Worm (Caenorhabditis elegans): ENCODE measurements around the gene H12D21.10.

Gene H12D21.10

DNA sequence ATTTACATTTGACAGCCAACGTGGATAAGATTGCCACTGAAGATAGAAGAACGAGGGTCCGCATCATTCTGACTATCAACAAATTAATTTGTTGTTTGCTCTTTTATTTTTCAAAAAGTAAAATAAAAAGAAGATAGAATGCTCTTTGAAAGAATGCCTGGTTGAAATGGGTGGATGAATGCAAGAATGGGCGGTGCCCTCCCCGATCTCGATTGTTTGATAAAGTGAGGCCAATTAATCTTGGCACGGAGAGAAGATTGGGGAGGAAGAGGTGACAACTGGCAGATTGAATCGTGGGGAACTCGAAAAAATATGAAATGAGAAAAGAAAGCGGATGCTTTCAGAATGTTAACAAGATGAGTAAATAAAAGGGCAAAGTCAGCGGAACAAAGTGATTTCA is 28.2 kb upstream of the H12D21.10 start, which contains the start of gene ZC412.3 (continued):
- no peak for TF ChIP-seq mdl-1 (tag; optimal IDR thresholded peaks at IDR 0.05)
- no peak for TF ChIP-seq blmp-1 (tag; optimal IDR thresholded peaks at IDR 0.05)
- TF ChIP-seq zag-1 (tag; optimal IDR thresholded peaks at IDR 0.05): no peak
- no peak for TF ChIP-seq alr-1 (tag; optimal IDR thresholded peaks at IDR 0.05; ENCODE audit: borderline replicate concordance)
- TF ChIP-seq jun-1 (tag; optimal IDR thresholded peaks at IDR 0.05): no peak
- no peak for TF ChIP-seq lin-13 (GFP tag; optimal IDR thresholded peaks at IDR 0.05)
- TF ChIP-seq egl-13 (tag; optimal IDR thresholded peaks at IDR 0.05): no peak
- peak; percentile 56 for TF ChIP-seq unc-130 (tag; optimal IDR thresholded peaks at IDR 0.05)
- TF ChIP-seq fkh-4 (tag; optimal IDR thresholded peaks at IDR 0.05; ENCODE audit: borderline replicate concordance): no peak
- no peak for TF ChIP-seq ztf-11 (tag; optimal IDR thresholded peaks at IDR 0.05)

DNA sequence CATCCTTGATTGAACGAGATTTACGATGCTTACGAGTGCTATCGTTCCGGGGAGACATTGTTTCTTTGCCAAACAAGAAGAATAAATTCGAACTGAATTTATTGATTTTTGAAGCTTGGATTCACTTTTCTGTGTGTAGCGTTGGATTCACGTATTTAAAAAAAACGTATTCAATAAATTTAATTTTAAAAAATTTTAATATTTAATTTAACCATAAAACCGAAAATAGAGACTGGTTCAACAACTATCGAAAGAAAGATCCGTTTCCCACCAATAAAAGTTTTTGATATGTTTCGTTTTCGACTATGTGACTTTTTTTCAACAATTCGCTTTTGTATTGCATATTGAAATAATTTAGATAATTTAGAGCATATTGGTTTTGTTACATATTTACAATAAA is 24.2 kb upstream of the H12D21.10 start, which contains the start of gene ZC412.5:
Gene ZC412.5, minus strand, starts transcription at position 101 of the 400 bp plus-strand sequence.
- no peak for TF ChIP-seq efl-1 (optimal IDR thresholded peaks at IDR 0.05)
- TF ChIP-seq efl-1 (GFP tag; optimal IDR thresholded peaks at IDR 0.05 in 1 of 2): peak in 1 of 2 experiments; percentile 14
- no peak for TF ChIP-seq ceh-63 (GFP tag; optimal IDR thresholded peaks at IDR 0.05)

DNA sequence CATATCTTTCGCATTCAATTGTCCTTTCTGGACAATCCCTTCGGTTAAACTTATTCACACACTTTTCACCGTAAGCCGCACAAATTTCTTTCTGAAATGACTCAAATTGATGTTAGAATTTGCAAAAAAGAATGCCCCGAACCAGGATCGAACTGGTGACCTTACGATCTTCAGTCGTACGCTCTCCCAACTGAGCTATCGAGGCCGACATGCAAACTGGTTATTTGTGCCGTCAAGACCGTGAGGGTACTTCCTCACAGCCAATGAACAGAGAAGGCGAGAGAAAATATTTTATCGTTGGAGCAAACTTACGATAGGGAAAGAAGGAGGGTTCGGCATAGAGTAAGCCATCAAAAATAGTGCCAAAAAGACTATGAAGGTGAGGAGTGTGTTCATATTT is 23.3 kb upstream of the H12D21.10 start:
- no peak for TF ChIP-seq ceh-88 (GFP tag; IDR thresholded peaks at IDR 0.05)
- TF ChIP-seq fos-1 (tag; optimal IDR thresholded peaks at IDR 0.05): no peak
- no peak for TF ChIP-seq aly-2 (tag; optimal IDR thresholded peaks at IDR 0.05)
- TF ChIP-seq nhr-77 (tag; optimal IDR thresholded peaks at IDR 0.05): peak; percentile 46
- peak; percentile 28 for TF ChIP-seq nhr-85 (tag)
- TF ChIP-seq unc-62 (GFP tag; optimal IDR thresholded peaks at IDR 0.05): no peak
- no peak for TF ChIP-seq nhr-28 (tag; optimal IDR thresholded peaks at IDR 0.05)
- no peak for TF ChIP-seq lin-15B (tag; optimal IDR thresholded peaks at IDR 0.05)
- peak; percentile 8 for TF ChIP-seq unc-130 (tag; optimal IDR thresholded peaks at IDR 0.05)
- no peak for TF ChIP-seq nhr-84 (tag; optimal IDR thresholded peaks at IDR 0.05)
- TF ChIP-seq lin-14 (GFP tag; optimal IDR thresholded peaks at IDR 0.05): peak; percentile 38
- peak in 2 of 3 experiments; percentile 11 to 32 for TF ChIP-seq dpl-1 (GFP tag; optimal IDR thresholded peaks at IDR 0.05)
- TF ChIP-seq lin-13 (GFP tag; optimal IDR thresholded peaks at IDR 0.05): no peak
- TF ChIP-seq aha-1 (tag; optimal IDR thresholded peaks at IDR 0.05): no peak
- no peak for TF ChIP-seq lir-3 (tag; optimal IDR thresholded peaks at IDR 0.05; ENCODE audit: poor library complexity)
- no peak for TF ChIP-seq unc-86 (tag; optimal IDR thresholded peaks at IDR 0.05)
- TF ChIP-seq ceh-8 (GFP tag; optimal IDR thresholded peaks at IDR 0.05): no peak
- peak; percentile 21 for TF ChIP-seq tbx-2 (tag; optimal IDR thresholded peaks at IDR 0.05)
- no peak for TF ChIP-seq ces-1 (GFP tag; optimal IDR thresholded peaks at IDR 0.05)
- TF ChIP-seq lin-39 (tag; optimal IDR thresholded peaks at IDR 0.05): no peak
- no peak for TF ChIP-seq skn-1 (tag; optimal IDR thresholded peaks at IDR 0.05)
- no peak for TF ChIP-seq F16B12.6 (tag; optimal IDR thresholded peaks at IDR 0.05)
- peak; percentile 96 for TF ChIP-seq snpc-4 (tag; optimal IDR thresholded peaks at IDR 0.05)
- TF ChIP-seq blmp-1 (tag; optimal IDR thresholded peaks at IDR 0.05): no peak
- peak; percentile 54 for TF ChIP-seq nhr-90 (tag; optimal IDR thresholded peaks at IDR 0.05; ENCODE audit: poor library complexity)
- TF ChIP-seq fkh-4 (tag; optimal IDR thresholded peaks at IDR 0.05; ENCODE audit: borderline replicate concordance): no peak
- peak in 1 of 2 experiments; percentile 25 for TF ChIP-seq mdl-1 (tag; optimal IDR thresholded peaks at IDR 0.05)
- no peak for TF ChIP-seq nhr-12 (tag; optimal IDR thresholded peaks at IDR 0.05)
- TF ChIP-seq sup-37 (GFP tag; optimal IDR thresholded peaks at IDR 0.05): no peak
- no peak for TF ChIP-seq ceh-90 (tag; optimal IDR thresholded peaks at IDR 0.05)
- TF ChIP-seq C34B4.2 (tag; optimal IDR thresholded peaks at IDR 0.05): no peak
- TF ChIP-seq fkh-8 (tag; optimal IDR thresholded peaks at IDR 0.05): no peak
- TF ChIP-seq nhr-76 (tag; optimal IDR thresholded peaks at IDR 0.05): peak; percentile 19
- TF ChIP-seq efl-1 (optimal IDR thresholded peaks at IDR 0.05): peak; percentile 20 to 45
- TF ChIP-seq efl-1 (GFP tag; optimal IDR thresholded peaks at IDR 0.05 in 1 of 2): peak in 1 of 2 experiments; percentile 82
- no peak for TF ChIP-seq sptf-1 (tag; optimal IDR thresholded peaks at IDR 0.05)
- no peak for TF ChIP-seq ztf-11 (tag; optimal IDR thresholded peaks at IDR 0.05)
- TF ChIP-seq ama-1 (optimal IDR thresholded peaks at IDR 0.05): no peak
- no peak for TF ChIP-seq vab-15 (tag; optimal IDR thresholded peaks at IDR 0.05)
- TF ChIP-seq C16A3.4 (tag; optimal IDR thresholded peaks at IDR 0.05): peak; percentile 50
- no peak for TF ChIP-seq ets-5 (GFP tag; IDR thresholded peaks at IDR 0.05)
- TF ChIP-seq nhr-47 (tag; optimal IDR thresholded peaks at IDR 0.05): peak; percentile 61
- peak in 2 of 3 experiments; percentile 12 to 28 for TF ChIP-seq ceh-82 (tag; optimal IDR thresholded peaks at IDR 0.05)
- peak; percentile 39 to 70 for TF ChIP-seq lin-35 (GFP tag; optimal IDR thresholded peaks at IDR 0.05)
